Fruit fly (Drosophila melanogaster) S2 (cell line): ENCODE measurements around the gene CG33489.

Experiments used
- CG8478 ChIP-seq: fragments of >200 bp; optimal IDR thresholded peaks from 2 replicates; lab custom pipeline; 2018
- CTCF ChIP-seq, 2 experiments: fragments of >200 bp; optimal IDR thresholded peaks; 2 replicates each; lab custom pipeline; 2018

- no peak for TF ChIP-seq CG8478
- no peak for TF ChIP-seq CTCF (optimal IDR thresholded peaks at IDR 0.05; lab: Kevin White, UChicago)
Measured at dm6 chr3L:11578211-11578673, 1.4 kb upstream of the CG33489 start, which contains the start of gene CG33270.
